Worm (Caenorhabditis elegans) whole organism, L4 larva: ENCODE measurements around the gene ril-1.

Experiments used
- F37D6.2 ChIP-seq: sonication (generic microtip); optimal IDR thresholded peaks from 2 replicates; lab custom pipeline; 2016; ENCODE audit warnings: mild to moderate bottlenecking, missing genetic modification characterization, missing compliant biosample characterization
- F44E2.7 ChIP-seq: fragments of 200-800 bp; sonication (Bioruptor generic); IDR thresholded peaks from 2 replicates; pipeline ENCODE4 v2.1.2; 2022; ENCODE audit warnings: missing genetic modification characterization, missing compliant biosample characterization
- F49E8.2 ChIP-seq: sonication (generic microtip); optimal IDR thresholded peaks from 2 replicates; lab custom pipeline; 2016; ENCODE audit warnings: missing compliant biosample characterization, mild to moderate bottlenecking, missing genetic modification characterization, borderline replicate concordance
- R02D3.7 ChIP-seq: fragments of 150-350 bp; sonication (generic microtip); optimal IDR thresholded peaks from 3 replicates; lab custom pipeline; 2014; ENCODE audit warnings: missing biosample characterization, missing genetic modification characterization
- Y75B8A.6 ChIP-seq: fragments of 200-800 bp; sonication (Bioruptor generic); IDR thresholded peaks from 2 replicates; pipeline ENCODE4 v1.3.6; 2022; ENCODE audit warnings: missing genetic modification reagents, missing genetic modification characterization, missing compliant biosample characterization
- aha-1 ChIP-seq: fragments of 150-350 bp; peaks from one replicate; lab custom pipeline; 2014; ENCODE audit warnings: missing biosample characterization, missing genetic modification characterization
- ceh-32 ChIP-seq: sonication (generic microtip); optimal IDR thresholded peaks from 2 replicates; lab custom pipeline; 2016; ENCODE audit warnings: mild to moderate bottlenecking, missing genetic modification characterization, missing compliant biosample characterization; ENCODE audit not compliant: poor library complexity
- ceh-44 ChIP-seq: fragments of 200-800 bp; sonication (Bioruptor generic); IDR thresholded peaks from 2 replicates; pipeline ENCODE4 v1.3.6; 2022; ENCODE audit warnings: missing genetic modification reagents, missing genetic modification characterization, missing compliant biosample characterization
- ceh-82 ChIP-seq: sonication (generic microtip); optimal IDR thresholded peaks from 2 replicates; lab custom pipeline; 2017; ENCODE audit warnings: missing biosample characterization, missing genetic modification characterization
- ces-1 ChIP-seq: fragments of 150-350 bp; sonication (generic microtip); optimal IDR thresholded peaks from 4 replicates; lab custom pipeline; 2014; ENCODE audit warnings: missing biosample characterization, missing genetic modification reagents, missing genetic modification characterization
- ctbp-1 ChIP-seq: fragments of 200-800 bp; sonication (Bioruptor generic); IDR thresholded peaks from 2 replicates; pipeline ENCODE4 v1.3.6; 2022; ENCODE audit warnings: missing genetic modification reagents, missing genetic modification characterization, missing compliant biosample characterization
- daf-12 ChIP-seq: fragments of 150-350 bp; optimal IDR thresholded peaks from 2 replicates; lab custom pipeline; 2014; ENCODE audit warnings: missing biosample characterization, missing genetic modification reagents, missing genetic modification characterization
- daf-19 ChIP-seq: fragments of 200-800 bp; sonication (Bioruptor generic); conservative IDR thresholded peaks from 2 replicates; pipeline ENCODE4 v1.3.6; 2022; ENCODE audit warnings: missing genetic modification characterization, missing compliant biosample characterization
- daf-8 ChIP-seq: fragments of 200-800 bp; sonication (Bioruptor generic); IDR thresholded peaks from 2 replicates; pipeline ENCODE4 v1.3.6; 2022; ENCODE audit warnings: missing genetic modification characterization, missing compliant biosample characterization
- duxl-1 ChIP-seq: sonication (generic microtip); optimal IDR thresholded peaks from 2 replicates; lab custom pipeline; 2016; ENCODE audit warnings: mild to moderate bottlenecking, missing genetic modification characterization, moderate library complexity, missing compliant biosample characterization; ENCODE audit not compliant: poor library complexity
- dve-1 ChIP-seq: sonication (generic microtip); optimal IDR thresholded peaks from 2 replicates; lab custom pipeline; 2017; ENCODE audit warnings: antibody characterized with exemption, mild to moderate bottlenecking, missing genetic modification characterization, missing compliant biosample characterization; ENCODE audit not compliant: insufficient read depth
- egl-27 ChIP-seq: sonication (generic microtip); optimal IDR thresholded peaks from 3 replicates; lab custom pipeline; 2017; ENCODE audit warnings: missing biosample characterization, missing genetic modification reagents, missing genetic modification characterization
- hif-1 ChIP-seq, 2 experiments: sonication (generic microtip); optimal IDR thresholded peaks; 2 replicates each; lab custom pipeline; 2016 to 2017; ENCODE audit warnings: missing compliant biosample characterization in 2 of 2, missing genetic modification characterization in 2 of 2, missing genetic modification reagents in 2 of 2, missing genotype in 2 of 2, mild to moderate bottlenecking in 1 of 2
- hlh-11 ChIP-seq: fragments of 200-800 bp; sonication (Bioruptor generic); optimal IDR thresholded peaks from 2 replicates; lab custom pipeline; 2018; ENCODE audit warnings: mild to moderate bottlenecking, missing genetic modification characterization, missing compliant biosample characterization
- jun-1 ChIP-seq: fragments of 150-350 bp; optimal IDR thresholded peaks from 2 replicates; lab custom pipeline; 2014; ENCODE audit warnings: missing biosample characterization, missing genetic modification reagents, missing genetic modification characterization
- lim-7 ChIP-seq: fragments of 200-800 bp; sonication (Bioruptor generic); IDR thresholded peaks from 2 replicates; pipeline ENCODE4 v1.3.6; 2022; ENCODE audit warnings: missing genetic modification characterization, missing compliant biosample characterization
- lin-39 ChIP-seq: fragments of 150-350 bp; optimal IDR thresholded peaks from 2 replicates; lab custom pipeline; 2014; ENCODE audit warnings: missing biosample characterization, missing genetic modification reagents, missing genetic modification characterization
- mes-2 ChIP-seq: sonication (generic microtip); optimal IDR thresholded peaks from 2 replicates; lab custom pipeline; 2016; ENCODE audit warnings: missing genotype, mild to moderate bottlenecking, missing genetic modification characterization, missing compliant biosample characterization; ENCODE audit not compliant: poor library complexity, severe bottlenecking
- mxl-3 ChIP-seq: fragments of 200-800 bp; sonication (Bioruptor generic); optimal IDR thresholded peaks from 2 replicates; lab custom pipeline; 2018; ENCODE audit warnings: mild to moderate bottlenecking, missing genetic modification characterization, missing compliant biosample characterization
- nhr-102 ChIP-seq: sonication (generic microtip); optimal IDR thresholded peaks from 2 replicates; lab custom pipeline; 2016; ENCODE audit warnings: mild to moderate bottlenecking, missing genetic modification characterization, moderate library complexity, missing compliant biosample characterization
- nhr-11 ChIP-seq: fragments of 150-350 bp; optimal IDR thresholded peaks from 2 replicates; lab custom pipeline; 2014; ENCODE audit warnings: missing biosample characterization, missing genetic modification characterization
- nhr-237 ChIP-seq: sonication (generic microtip); optimal IDR thresholded peaks from 2 replicates; lab custom pipeline; 2017; ENCODE audit warnings: missing biosample characterization, missing genetic modification characterization
- nhr-25 ChIP-seq: sonication (generic microtip); optimal IDR thresholded peaks from 2 replicates; lab custom pipeline; 2017; ENCODE audit warnings: missing genetic modification characterization, mild to moderate bottlenecking, missing compliant biosample characterization, antibody characterized with exemption, moderate library complexity, borderline replicate concordance; ENCODE audit not compliant: insufficient read depth
- nhr-28 ChIP-seq: fragments of 150-350 bp; optimal IDR thresholded peaks from 2 replicates; lab custom pipeline; 2014; ENCODE audit warnings: missing biosample characterization, missing genetic modification characterization
- nhr-41 ChIP-seq: fragments of 200-800 bp; sonication (Bioruptor generic); IDR thresholded peaks from 2 replicates; pipeline ENCODE4 v1.3.6; 2022; ENCODE audit warnings: missing genetic modification reagents, missing genetic modification characterization, missing compliant biosample characterization
- nhr-48 ChIP-seq: sonication (generic microtip); optimal IDR thresholded peaks from 2 replicates; lab custom pipeline; 2016; ENCODE audit warnings: mild to moderate bottlenecking, missing genetic modification characterization, missing compliant biosample characterization
- nhr-77 ChIP-seq: fragments of 150-350 bp; optimal IDR thresholded peaks from 2 replicates; lab custom pipeline; 2014; ENCODE audit warnings: missing biosample characterization, missing genetic modification characterization
- php-3 ChIP-seq: fragments of 200-800 bp; sonication (Bioruptor generic); IDR thresholded peaks from 2 replicates; pipeline ENCODE4 v1.3.6; 2022; ENCODE audit warnings: missing genetic modification reagents, missing genetic modification characterization, missing compliant biosample characterization
- snpc-1.2 ChIP-seq: fragments of 200-800 bp; sonication (Bioruptor generic); IDR thresholded peaks from 2 replicates; pipeline ENCODE4 v1.3.6; 2022; ENCODE audit warnings: missing genetic modification reagents, missing genetic modification characterization, missing compliant biosample characterization
- spr-1 ChIP-seq: sonication (generic microtip); optimal IDR thresholded peaks from 2 replicates; lab custom pipeline; 2016; ENCODE audit warnings: mild to moderate bottlenecking, missing genetic modification characterization, missing compliant biosample characterization
- tag-97 ChIP-seq: fragments of 200-800 bp; sonication (Bioruptor generic); IDR thresholded peaks from 2 replicates; pipeline ENCODE4 v1.3.6; 2022; ENCODE audit warnings: missing genetic modification characterization, missing compliant biosample characterization
- unc-130 ChIP-seq: sonication (generic microtip); optimal IDR thresholded peaks from 2 replicates; lab custom pipeline; 2016; ENCODE audit warnings: missing genetic modification reagents, missing genetic modification characterization, missing compliant biosample characterization
- unc-39 ChIP-seq: sonication (generic microtip); optimal IDR thresholded peaks from 2 replicates; lab custom pipeline; 2017; ENCODE audit warnings: missing biosample characterization, missing genetic modification characterization
- unc-62 ChIP-seq, 3 experiments: fragments of 150-350 bp in 1 of 3; sonication (generic microtip); optimal IDR thresholded peaks in 2 of 3; peaks in 1 of 3; 1 replicate in 1 of 3; 2 replicates in 2 of 3; lab custom pipeline; 2014 to 2017; ENCODE audit warnings: missing biosample characterization in 3 of 3, missing genetic modification characterization in 3 of 3, missing genetic modification reagents in 3 of 3, missing genotype in 1 of 3
- zag-1 ChIP-seq: fragments of 150-350 bp; optimal IDR thresholded peaks from 2 replicates; lab custom pipeline; 2014; ENCODE audit warnings: missing biosample characterization, missing genetic modification characterization
- zip-11 ChIP-seq: fragments of 200-800 bp; sonication (Bioruptor generic); IDR thresholded peaks from 2 replicates; pipeline ENCODE4 v1.3.6; 2022; ENCODE audit warnings: missing genetic modification characterization, missing compliant biosample characterization
- ztf-7 ChIP-seq: fragments of 150-350 bp; optimal IDR thresholded peaks from 2 replicates; lab custom pipeline; 2014; ENCODE audit warnings: missing biosample characterization, missing genetic modification characterization

The ril-1 gene

ce11 chrV:14508005-14508521 lies 15.9 kb downstream of the ril-1 start, which contains the start of gene R02D5.1:
Gene R02D5.1, plus strand, starts transcription at chrV:14508249.
- TF ChIP-seq nhr-48 (tag; lab: Kevin White, UChicago) (peak; percentile 43), snpc-1.2 (GFP tag; lab: Robert Waterston, UW) (no peak), dve-1 (no peak), F37D6.2 (tag; lab: Kevin White, UChicago) (no peak), ctbp-1 (GFP tag; lab: Robert Waterston, UW) (no peak), nhr-41 (GFP tag; lab: Robert Waterston, UW) (no peak), ztf-7 (tag; lab: Kevin White, UChicago) (no peak), hlh-11 (tag; lab: Kevin White, UChicago) (peak; percentile 25), nhr-11 (no peak), daf-8 (GFP tag; lab: Robert Waterston, UW) (no peak), Y75B8A.6 (GFP tag; lab: Robert Waterston, UW) (no peak), tag-97 (GFP tag; lab: Robert Waterston, UW) (no peak)

ce11 chrV:14506713-14507675 lies 16.9 kb downstream of the ril-1 start:
- TF ChIP-seq nhr-28 (tag; lab: Kevin White, UChicago) (peak; percentile 13), aha-1 (peak; percentile 75), unc-62 (GFP tag; optimal IDR thresholded peaks at IDR 0.05 in 1 of 2; lab: Kevin White, UChicago) (peak in 1 of 2 experiments; percentile 40), unc-62 (tag; optimal IDR thresholded peaks at IDR 0.05; lab: Kevin White, UChicago) (no peak), ces-1 (no peak)
- TF ChIP-seq, all 104 proteins: peak for 3

ce11 chrV:14505745-14506214 lies 18.1 kb downstream of the ril-1 start:
- TF ChIP-seq mxl-3 (GFP tag; lab: Kevin White, UChicago): peak; percentile 92
- TF ChIP-seq spr-1: peak; percentile 69
- no peak for TF ChIP-seq lin-39 (tag; lab: Kevin White, UChicago)
- TF ChIP-seq F44E2.7 (GFP tag; lab: Robert Waterston, UW): no peak
- TF ChIP-seq R02D3.7 (tag; lab: Kevin White, UChicago): no peak
- no peak for TF ChIP-seq Y75B8A.6 (GFP tag; lab: Robert Waterston, UW)
- no peak for TF ChIP-seq daf-8 (GFP tag; lab: Robert Waterston, UW)
- TF ChIP-seq nhr-237: no peak
- TF ChIP-seq jun-1: no peak
- TF ChIP-seq hif-1 (tag; optimal IDR thresholded peaks at IDR 0.05; lab: Kevin White, UChicago): no peak
- no peak for TF ChIP-seq ctbp-1 (GFP tag; lab: Robert Waterston, UW)
- TF ChIP-seq egl-27 (tag; lab: Kevin White, UChicago): no peak
- no peak for TF ChIP-seq daf-19
- no peak for TF ChIP-seq F49E8.2 (tag; lab: Kevin White, UChicago)
- TF ChIP-seq snpc-1.2 (GFP tag; lab: Robert Waterston, UW): no peak
- TF ChIP-seq ceh-82 (tag; lab: Kevin White, UChicago): no peak
- no peak for TF ChIP-seq nhr-77 (tag; lab: Kevin White, UChicago)
- TF ChIP-seq hlh-11 (tag; lab: Kevin White, UChicago): peak; percentile 86
- no peak for TF ChIP-seq unc-130 (GFP tag; lab: Kevin White, UChicago)
- no peak for TF ChIP-seq zag-1 (tag; lab: Kevin White, UChicago)
- no peak for TF ChIP-seq nhr-41 (GFP tag; lab: Robert Waterston, UW)
- TF ChIP-seq ceh-32: no peak
- TF ChIP-seq zip-11 (GFP tag; lab: Robert Waterston, UW): no peak
- peak; percentile 17 for TF ChIP-seq nhr-102 (tag; lab: Kevin White, UChicago)
- TF ChIP-seq dve-1: peak; percentile 65
- no peak for TF ChIP-seq duxl-1
- TF ChIP-seq aha-1: peak; percentile 81
- TF ChIP-seq daf-12 (tag; lab: Kevin White, UChicago): no peak
- TF ChIP-seq mes-2 (tag; lab: Kevin White, UChicago): peak; percentile 34
- no peak for TF ChIP-seq ces-1
- TF ChIP-seq nhr-28 (tag; lab: Kevin White, UChicago): peak; percentile 84
- no peak for TF ChIP-seq ceh-44 (GFP tag; lab: Robert Waterston, UW)
- TF ChIP-seq lim-7 (GFP tag; lab: Robert Waterston, UW): no peak
- peak; percentile 4 for TF ChIP-seq nhr-25 (tag; lab: Kevin White, UChicago)
- no peak for TF ChIP-seq unc-39
- no peak for TF ChIP-seq php-3 (GFP tag; lab: Robert Waterston, UW)
